Fruit fly (Drosophila melanogaster): ENCODE measurements around the gene CG33301.
A peak's percentile ranks its signal among the peaks of the same experiment; 100 is the strongest.

The CG33301 gene

dm6 chr2L:10009293-10009695, 40.1 kb upstream of the CG33301 start, which contains the start of gene Trp1 (continued):
- TF ChIP-seq CG13624 (GFP tag; optimal IDR thresholded peaks at IDR 0.05) = peak; percentile 9
- peak; percentile 98 for TF ChIP-seq Bgb (GFP tag; IDR thresholded peaks at IDR 0.05; ENCODE audit: partially characterized antibody)
- TF ChIP-seq pzg (GFP tag; optimal IDR thresholded peaks at IDR 0.05) = peak; percentile 73
- peak; percentile 36 for TF ChIP-seq Dp (GFP tag; optimal IDR thresholded peaks at IDR 0.05)
- peak; percentile 27 for TF ChIP-seq CG8924 (tag; optimal IDR thresholded peaks at IDR 0.05)
- peak in 1 of 2 experiments; percentile 21 for TF ChIP-seq bsh (GFP tag; optimal IDR thresholded peaks at IDR 0.05)
- TF ChIP-seq Scr (GFP tag; IDR thresholded peaks at IDR 0.05; ENCODE audit: partially characterized antibody) = peak; percentile 94
- TF ChIP-seq MESR4 (GFP tag; optimal IDR thresholded peaks at IDR 0.05) = peak; percentile 63
- TF ChIP-seq CG7839 (tag; optimal IDR thresholded peaks at IDR 0.05) = no peak
- TF ChIP-seq CG11456 (GFP tag; IDR thresholded peaks at IDR 0.05) = no peak
- peak; percentile 42 for TF ChIP-seq CG14710 (tag; optimal IDR thresholded peaks at IDR 0.05)
- no peak for TF ChIP-seq CG6689 (GFP tag; IDR thresholded peaks at IDR 0.05)
- no peak for TF ChIP-seq Ada2b (GFP tag; IDR thresholded peaks at IDR 0.05)
- peak; percentile 94 for TF ChIP-seq unc-4 (GFP tag; IDR thresholded peaks at IDR 0.05; ENCODE audit: partially characterized antibody)
- TF ChIP-seq row (GFP tag; IDR thresholded peaks at IDR 0.05) = peak; percentile 69
- TF ChIP-seq Chrac-16 (GFP tag; optimal IDR thresholded peaks at IDR 0.05) = no peak
- peak; percentile 93 for TF ChIP-seq Doc3 (GFP tag; IDR thresholded peaks at IDR 0.05; ENCODE audit: partially characterized antibody)
- TF ChIP-seq crc (GFP tag; optimal IDR thresholded peaks at IDR 0.05) = no peak
- TF ChIP-seq bbx (GFP tag; IDR thresholded peaks at IDR 0.05; ENCODE audit: partially characterized antibody) = peak; percentile 98
- peak; percentile 92 for TF ChIP-seq Dll (GFP tag; IDR thresholded peaks at IDR 0.05; ENCODE audit: partially characterized antibody)
- peak; percentile 3 for TF ChIP-seq grau (tag; optimal IDR thresholded peaks at IDR 0.05)
- TF ChIP-seq CG34224 (GFP tag; IDR thresholded peaks at IDR 0.05; ENCODE audit: partially characterized antibody) = peak; percentile 90
- TF ChIP-seq p53 (GFP tag; optimal IDR thresholded peaks at IDR 0.05) = no peak
- TF ChIP-seq CG8290 (GFP tag; optimal IDR thresholded peaks at IDR 0.05) = no peak
- peak in 1 of 2 experiments; percentile 33 for TF ChIP-seq CG8290 (tag; optimal IDR thresholded peaks at IDR 0.05)
- TF ChIP-seq CG18262 (tag; optimal IDR thresholded peaks at IDR 0.05) = no peak
- peak; percentile 46 for TF ChIP-seq CG1603 (tag; optimal IDR thresholded peaks at IDR 0.05)
- no peak for TF ChIP-seq fd64A (GFP tag; optimal IDR thresholded peaks at IDR 0.05)
- peak; percentile 94 for TF ChIP-seq tna (GFP tag; IDR thresholded peaks at IDR 0.05; ENCODE audit: partially characterized antibody)
- TF ChIP-seq CG12769 (tag; optimal IDR thresholded peaks at IDR 0.05) = no peak
- no peak for TF ChIP-seq sr (GFP tag; IDR thresholded peaks at IDR 0.05)
- TF ChIP-seq CG10147 (GFP tag; optimal IDR thresholded peaks at IDR 0.05) = no peak
- peak; percentile 15 for TF ChIP-seq nmo (GFP tag; optimal IDR thresholded peaks at IDR 0.05)
- TF ChIP-seq CG2116 (GFP tag; optimal IDR thresholded peaks at IDR 0.05) = peak; percentile 48
- peak; percentile 91 for TF ChIP-seq CG14860 (GFP tag; IDR thresholded peaks at IDR 0.05; ENCODE audit: partially characterized antibody)
- TF ChIP-seq CG2120 (GFP tag; optimal IDR thresholded peaks at IDR 0.05) = no peak
- TF ChIP-seq Hr51 (GFP tag; optimal IDR thresholded peaks at IDR 0.05) = peak in 1 of 2 experiments; percentile 12
- TF ChIP-seq CG17829 (tag; optimal IDR thresholded peaks at IDR 0.05) = peak; percentile 25
- TF ChIP-seq ftz-f1 (GFP tag; optimal IDR thresholded peaks at IDR 0.05) = no peak
- TF ChIP-seq abd-A (tag; optimal IDR thresholded peaks at IDR 0.05) = peak; percentile 57
- peak; percentile 90; the same call in 2 of the 3 replicates for TF ChIP-seq zen2 (GFP tag; IDR thresholded peaks at IDR 0.05; ENCODE audit: partially characterized antibody)
- peak; percentile 88 for TF ChIP-seq nerfin-2 (GFP tag; IDR thresholded peaks at IDR 0.05; ENCODE audit: partially characterized antibody)
- TF ChIP-seq CG34422 (GFP tag; IDR thresholded peaks at IDR 0.05) = 0 out of 3 replicates have a peak, but pooled peaks have one; percentile 51
- peak; percentile 11; the same call in 1 of the 2 replicates for TF ChIP-seq CG32532 (GFP tag; IDR thresholded peaks at IDR 0.05)
- TF ChIP-seq CG3995 (GFP tag; optimal IDR thresholded peaks at IDR 0.05) = peak; percentile 12
- peak; percentile 28 for TF ChIP-seq CG9437 (GFP tag; optimal IDR thresholded peaks at IDR 0.05)
- TF ChIP-seq gsb-n (tag; optimal IDR thresholded peaks at IDR 0.05) = no peak
- TF ChIP-seq YL-1 (GFP tag; optimal IDR thresholded peaks at IDR 0.05) = peak; percentile 73
- TF ChIP-seq CG18476 (GFP tag; optimal IDR thresholded peaks at IDR 0.05) = no peak

All from whole organism, embryonic.